Fruit fly (Drosophila melanogaster) whole organism, embryonic: ENCODE results near the gene Gr64d.

Experiments
- Bdp1 ChIP-seq: fragments of 200-800 bp; sonication (Bioruptor generic); optimal IDR thresholded peaks from 3 replicates; lab custom pipeline; 2016; ENCODE audit warnings: missing biosample characterization, missing genetic modification characterization
- CG10366 ChIP-seq: fragments of 200-800 bp; sonication (Bioruptor generic); IDR thresholded peaks from 2 replicates; pipeline ENCODE4 v1.3.6; 2022; ENCODE audit warnings: missing biosample characterization, missing genetic modification characterization
- CG12659 ChIP-seq: fragments of 200-800 bp; sonication (Bioruptor generic); optimal IDR thresholded peaks from 3 replicates; lab custom pipeline; 2017; ENCODE audit warnings: mild to moderate bottlenecking, missing biosample characterization, missing genetic modification reagents, missing genetic modification characterization
- CG13296 ChIP-seq: fragments of 200-800 bp; sonication (Bioruptor generic); optimal IDR thresholded peaks from 3 replicates; lab custom pipeline; 2018; ENCODE audit warnings: missing biosample characterization, mild to moderate bottlenecking, missing genetic modification characterization
- CG17328 ChIP-seq: fragments of 200-800 bp; sonication (Bioruptor generic); IDR thresholded peaks from 2 replicates; pipeline ENCODE4 v1.3.6; 2022; ENCODE audit warnings: missing biosample characterization, missing genetic modification characterization
- CG17802 ChIP-seq: fragments of 200-800 bp; sonication (Bioruptor generic); optimal IDR thresholded peaks from 2 replicates; lab custom pipeline; 2018; ENCODE audit warnings: missing biosample characterization, mild to moderate bottlenecking, missing genetic modification characterization, moderate library complexity
- CG2116 ChIP-seq: fragments of 200-800 bp; sonication (Bioruptor generic); optimal IDR thresholded peaks from 3 replicates; lab custom pipeline; 2018; ENCODE audit warnings: missing biosample characterization, mild to moderate bottlenecking, missing genetic modification characterization
- CG34422 ChIP-seq: fragments of 200-800 bp; sonication (Bioruptor generic); IDR thresholded peaks from 3 replicates; pipeline ENCODE4 v1.3.6; 2022; ENCODE audit warnings: missing biosample characterization, missing genetic modification characterization
- CG4820 ChIP-seq: fragments of 200-800 bp; sonication (Bioruptor generic); optimal IDR thresholded peaks from 3 replicates; lab custom pipeline; 2016; ENCODE audit warnings: missing biosample characterization, missing genetic modification characterization
- CG4854 ChIP-seq: fragments of 200-800 bp; sonication (Bioruptor generic); optimal IDR thresholded peaks from 2 replicates; lab custom pipeline; 2016; ENCODE audit warnings: missing biosample characterization, missing genetic modification characterization, inconsistent platforms
- CG6254 ChIP-seq: fragments of 200-800 bp; sonication (Bioruptor generic); optimal IDR thresholded peaks from 3 replicates; lab custom pipeline; 2017; ENCODE audit warnings: mild to moderate bottlenecking, missing biosample characterization, missing genetic modification reagents, missing genetic modification characterization
- CG6765 ChIP-seq: fragments of 200-800 bp; sonication (Bioruptor generic); optimal IDR thresholded peaks from 3 replicates; lab custom pipeline; 2017; ENCODE audit warnings: missing biosample characterization, mild to moderate bottlenecking, missing genetic modification characterization
- CG8089 ChIP-seq: fragments of 200-800 bp; sonication (Bioruptor generic); optimal IDR thresholded peaks from 3 replicates; lab custom pipeline; 2016; ENCODE audit warnings: missing biosample characterization, missing genetic modification characterization
- CG8359 ChIP-seq: fragments of 200-800 bp; sonication (Bioruptor generic); optimal IDR thresholded peaks from 2 replicates; lab custom pipeline; 2017; ENCODE audit warnings: missing biosample characterization, mild to moderate bottlenecking, missing genetic modification characterization, borderline replicate concordance
- CG9609 ChIP-seq: fragments of 200-800 bp; sonication (Bioruptor generic); optimal IDR thresholded peaks from 3 replicates; lab custom pipeline; 2016; ENCODE audit warnings: missing biosample characterization, missing genetic modification characterization
- CG9817 ChIP-seq: fragments of 200-800 bp; sonication (Bioruptor generic); optimal IDR thresholded peaks from 2 replicates; lab custom pipeline; 2018; ENCODE audit warnings: missing biosample characterization, mild to moderate bottlenecking, missing genetic modification characterization, moderate library complexity
- CG9876 ChIP-seq: fragments of 200-800 bp; sonication (Bioruptor generic); optimal IDR thresholded peaks from 2 replicates; lab custom pipeline; 2016; ENCODE audit warnings: missing biosample characterization, missing genetic modification characterization
- CHES-1-like ChIP-seq: fragments of 200-800 bp; sonication (Bioruptor generic); optimal IDR thresholded peaks from 2 replicates; lab custom pipeline; 2016; ENCODE audit warnings: missing biosample characterization, missing genetic modification characterization
- Dad ChIP-seq: fragments of 200-800 bp; sonication (Bioruptor generic); optimal IDR thresholded peaks from 3 replicates; lab custom pipeline; 2016; ENCODE audit warnings: missing biosample characterization, missing genetic modification characterization
- E2f2 ChIP-seq: fragments of 200-800 bp; sonication (Bioruptor generic); IDR thresholded peaks from 2 replicates; pipeline ENCODE4 v1.3.6; 2022; ENCODE audit warnings: missing biosample characterization, missing genetic modification characterization
- Ets65A ChIP-seq: fragments of 200-800 bp; sonication (Bioruptor generic); peaks from one replicate; lab custom pipeline; 2016; ENCODE audit warnings: missing biosample characterization, missing genetic modification characterization
- Gsc ChIP-seq: fragments of 200-800 bp; sonication (Bioruptor generic); IDR thresholded peaks from 2 replicates; pipeline ENCODE4 v1.3.6; 2022; ENCODE audit warnings: missing biosample characterization, missing genetic modification characterization
- HLH3B ChIP-seq: fragments of 200-800 bp; sonication (Bioruptor generic); IDR thresholded peaks from 2 replicates; pipeline ENCODE4 v1.3.6; 2022; ENCODE audit warnings: missing biosample characterization, missing genetic modification characterization
- HLH54F ChIP-seq: fragments of 200-800 bp; sonication (Bioruptor generic); optimal IDR thresholded peaks from 3 replicates; lab custom pipeline; 2016; ENCODE audit warnings: missing biosample characterization, missing genetic modification characterization
- Hr51 ChIP-seq, 2 experiments: fragments of 200-800 bp; sonication (Bioruptor generic); optimal IDR thresholded peaks; 2 replicates in 1 of 2; 3 replicates in 1 of 2; lab custom pipeline; 2016 to 2018; ENCODE audit warnings: missing biosample characterization in 2 of 2, missing genetic modification characterization in 2 of 2, mild to moderate bottlenecking in 1 of 2, moderate library complexity in 1 of 2
- Hsf ChIP-seq: fragments of 200-800 bp; sonication (Bioruptor generic); optimal IDR thresholded peaks from 3 replicates; lab custom pipeline; 2016; ENCODE audit warnings: missing biosample characterization, missing genetic modification characterization
- NC2α ChIP-seq: fragments of 200-800 bp; sonication (Bioruptor generic); optimal IDR thresholded peaks from 2 replicates; lab custom pipeline; 2016; ENCODE audit warnings: missing biosample characterization, missing genetic modification characterization
- NK7.1 ChIP-seq: fragments of 200-800 bp; sonication (Bioruptor generic); optimal IDR thresholded peaks from 3 replicates; lab custom pipeline; 2016; ENCODE audit warnings: missing biosample characterization, missing genetic modification characterization
- Optix ChIP-seq: fragments of 200-800 bp; sonication (Bioruptor generic); IDR thresholded peaks from 3 replicates; pipeline ENCODE4 v1.3.6; 2022; ENCODE audit warnings: missing biosample characterization, missing genetic modification characterization
- Six4 ChIP-seq: fragments of 200-800 bp; sonication (Bioruptor generic); optimal IDR thresholded peaks from 2 replicates; lab custom pipeline; 2016; ENCODE audit warnings: missing biosample characterization, missing genetic modification characterization
- Ssrp ChIP-seq: fragments of 200-800 bp; sonication (Bioruptor generic); optimal IDR thresholded peaks from 2 replicates; lab custom pipeline; 2018; ENCODE audit warnings: missing biosample characterization, mild to moderate bottlenecking, missing genetic modification characterization, moderate library complexity
- chif ChIP-seq, 2 experiments: fragments of 200-800 bp; sonication (Bioruptor generic); optimal IDR thresholded peaks; 3 replicates each; lab custom pipeline; 2016; ENCODE audit warnings: missing biosample characterization in 2 of 2, missing genetic modification characterization in 2 of 2
- crc ChIP-seq: fragments of 200-800 bp; sonication (Bioruptor generic); optimal IDR thresholded peaks from 2 replicates; lab custom pipeline; 2016; ENCODE audit warnings: missing biosample characterization, missing genetic modification characterization
- cwo ChIP-seq: fragments of 200-800 bp; sonication (Bioruptor generic); optimal IDR thresholded peaks from 3 replicates; lab custom pipeline; 2017; ENCODE audit warnings: missing biosample characterization, missing genetic modification characterization, mild to moderate bottlenecking, moderate library complexity, missing genetic modification reagents
- da ChIP-seq: fragments of 200-800 bp; sonication (Bioruptor generic); optimal IDR thresholded peaks from 2 replicates; lab custom pipeline; 2016; ENCODE audit warnings: missing biosample characterization, missing genetic modification characterization
- dpn ChIP-seq, 2 experiments: fragments of 200-800 bp; sonication (Bioruptor generic); optimal IDR thresholded peaks; 3 replicates each; lab custom pipeline; 2016; ENCODE audit warnings: missing biosample characterization in 2 of 2, missing genetic modification characterization in 2 of 2
- dysf ChIP-seq: fragments of 200-800 bp; sonication (Bioruptor generic); IDR thresholded peaks from 3 replicates; pipeline ENCODE4 v1.3.6; 2022; ENCODE audit warnings: missing biosample characterization, missing genetic modification characterization
- fd102C ChIP-seq: fragments of 200-800 bp; sonication (Bioruptor generic); optimal IDR thresholded peaks from 2 replicates; lab custom pipeline; 2018; ENCODE audit warnings: missing biosample characterization, mild to moderate bottlenecking, missing genetic modification characterization, moderate library complexity
- fd96Cb ChIP-seq: fragments of 200-800 bp; sonication (Bioruptor generic); optimal IDR thresholded peaks from 2 replicates; lab custom pipeline; 2018; ENCODE audit warnings: missing biosample characterization, mild to moderate bottlenecking, missing genetic modification characterization, moderate library complexity
- gt ChIP-seq: fragments of 200-800 bp; sonication (Bioruptor generic); IDR thresholded peaks from 2 replicates; pipeline ENCODE4 v1.3.6; 2022; ENCODE audit warnings: missing biosample characterization, missing genetic modification characterization
- kni ChIP-seq: fragments of 200-800 bp; sonication (Bioruptor generic); optimal IDR thresholded peaks from 3 replicates; lab custom pipeline; 2017; ENCODE audit warnings: mild to moderate bottlenecking, missing biosample characterization, missing genetic modification reagents, missing genetic modification characterization
- odd ChIP-seq: fragments of 200-800 bp; sonication (Bioruptor generic); optimal IDR thresholded peaks from 2 replicates; lab custom pipeline; 2017; ENCODE audit warnings: missing biosample characterization, mild to moderate bottlenecking, missing genetic modification characterization
- onecut ChIP-seq: fragments of 200-800 bp; sonication (Bioruptor generic); IDR thresholded peaks from 2 replicates; pipeline ENCODE4 v1.3.6; 2022; ENCODE audit warnings: missing biosample characterization, missing genetic modification characterization
- pan ChIP-seq, 4 experiments: fragments of >200 bp in 3 of 4; fragments of 200-800 bp in 1 of 4; sonication (Bioruptor generic) in 1 of 4; optimal IDR thresholded peaks in 3 of 4; IDR thresholded peaks in 1 of 4; 2 replicates each; pipeline versions ENCODE4 v1.3.6 to Lab custom; 2017 to 2022; ENCODE audit warnings: missing biosample characterization in 2 of 4, missing genetic modification characterization in 2 of 4, mixed read lengths in 1 of 4
- pho ChIP-seq: fragments of 200-800 bp; sonication (Bioruptor generic); optimal IDR thresholded peaks from 2 replicates; lab custom pipeline; 2016; ENCODE audit warnings: missing biosample characterization, missing genetic modification characterization
- pros ChIP-seq: fragments of 200-800 bp; sonication (Bioruptor generic); optimal IDR thresholded peaks from 3 replicates; lab custom pipeline; 2019; ENCODE audit warnings: missing biosample characterization, mild to moderate bottlenecking, missing genetic modification characterization, moderate library complexity
- sens ChIP-seq: fragments of 200-800 bp; sonication (Bioruptor generic); peaks from one replicate; lab custom pipeline; 2016; ENCODE audit warnings: missing biosample characterization, missing genetic modification characterization
- slbo ChIP-seq: fragments of 200-800 bp; sonication (Bioruptor generic); IDR thresholded peaks from 2 replicates; pipeline ENCODE4 v1.3.6; 2022; ENCODE audit warnings: missing biosample characterization, missing genetic modification characterization
- stwl ChIP-seq: fragments of 200-800 bp; sonication (Bioruptor generic); optimal IDR thresholded peaks from 3 replicates; lab custom pipeline; 2018; ENCODE audit warnings: missing biosample characterization, mild to moderate bottlenecking, missing genetic modification characterization, moderate library complexity
- usp ChIP-seq: fragments of >200 bp; optimal IDR thresholded peaks from 2 replicates; lab custom pipeline; 2017; ENCODE audit warnings: missing biosample characterization, missing genetic modification characterization

Gr64d gene

dm6 chr3L:3983466-3983946 lies 48.4 kb upstream of the Gr64d start, which contains the start of gene scrt (continued):
- TF ChIP-seq pan (optimal IDR thresholded peaks at IDR 0.05; lab: Kevin White, UChicago) (no peak), pan (GFP tag; optimal IDR thresholded peaks at IDR 0.05 in 1 of 2, IDR thresholded peaks at IDR 0.05 in 1 of 2) (peak in 1 of 2 experiments; percentile 41), HLH54F (GFP tag; lab: Kevin White, UChicago) (peak; percentile 41), HLH3B (GFP tag; lab: Robert Waterston, UW) (0 out of 2 replicates have a peak, but pooled peaks have one; percentile 35), odd (no peak), Dad (GFP tag; lab: Kevin White, UChicago) (peak; percentile 39), CHES-1-like (GFP tag; lab: Kevin White, UChicago) (peak; percentile 28), CG10366 (GFP tag; lab: Robert Waterston, UW) (peak; percentile 9; the same call in 1 of the 2 replicates), Ets65A (GFP tag; lab: Kevin White, UChicago) (peak; percentile 82), CG9817 (peak; percentile 11), CG13296 (GFP tag; lab: Kevin White, UChicago) (peak; percentile 9), Six4 (GFP tag; lab: Kevin White, UChicago) (no peak), Hsf (GFP tag; lab: Kevin White, UChicago) (peak; percentile 51), onecut (peak; percentile 61), CG6765 (GFP tag; lab: Kevin White, UChicago) (peak; percentile 26), CG9876 (GFP tag; lab: Kevin White, UChicago) (peak; percentile 8), pros (GFP tag; lab: Kevin White, UChicago) (peak; percentile 24), E2f2 (peak; percentile 15; the same call in 1 of the 2 replicates), chif (GFP tag; optimal IDR thresholded peaks at IDR 0.05; lab: Kevin White, UChicago) (peak; percentile 44 to 53), CG4854 (GFP tag; lab: Kevin White, UChicago) (no peak), fd96Cb (peak; percentile 25), stwl (tag; lab: Kevin White, UChicago) (no peak), CG9609 (GFP tag; lab: Kevin White, UChicago) (peak; percentile 21), Bdp1 (peak; percentile 21), CG2116 (GFP tag; lab: Kevin White, UChicago) (peak; percentile 18), pho (GFP tag; lab: Kevin White, UChicago) (peak; percentile 34), kni (peak; percentile 41), CG8089 (no peak), dysf (GFP tag; lab: Robert Waterston, UW) (peak; percentile 71), CG17328 (GFP tag; lab: Robert Waterston, UW) (0 out of 2 replicates have a peak, but pooled peaks have one; percentile 33), sens (GFP tag; lab: Kevin White, UChicago) (peak; percentile 90), CG6254 (GFP tag; lab: Kevin White, UChicago) (peak; percentile 3), NC2α (no peak), fd102C (GFP tag; lab: Kevin White, UChicago) (peak; percentile 34), gt (no peak), usp (GFP tag; lab: Kevin White, UChicago) (no peak), CG4820 (GFP tag; lab: Kevin White, UChicago) (no peak), CG12659 (GFP tag; lab: Kevin White, UChicago) (peak; percentile 35), cwo (GFP tag; lab: Kevin White, UChicago) (no peak), da (GFP tag; lab: Kevin White, UChicago) (no peak), Hr51 (GFP tag; optimal IDR thresholded peaks at IDR 0.05; lab: Kevin White, UChicago) (peak in 1 of 2 experiments; percentile 75), dpn (GFP tag; optimal IDR thresholded peaks at IDR 0.05; lab: Kevin White, UChicago) (peak in 1 of 2 experiments; percentile 9), NK7.1 (GFP tag; lab: Kevin White, UChicago) (no peak), slbo (GFP tag; lab: Robert Waterston, UW) (no peak), CG8359 (GFP tag; lab: Kevin White, UChicago) (no peak), CG17802 (peak; percentile 7), Gsc (GFP tag; lab: Robert Waterston, UW) (no peak), crc (GFP tag; lab: Kevin White, UChicago) (no peak), CG34422 (no peak), Optix (GFP tag; lab: Robert Waterston, UW) (peak; percentile 49; the same call in 1 of the 3 replicates), Ssrp (tag; lab: Kevin White, UChicago) (peak; percentile 48)
